Fruit fly (Drosophila melanogaster): ENCODE data around the gene Ada.

Gene Ada

DNA sequence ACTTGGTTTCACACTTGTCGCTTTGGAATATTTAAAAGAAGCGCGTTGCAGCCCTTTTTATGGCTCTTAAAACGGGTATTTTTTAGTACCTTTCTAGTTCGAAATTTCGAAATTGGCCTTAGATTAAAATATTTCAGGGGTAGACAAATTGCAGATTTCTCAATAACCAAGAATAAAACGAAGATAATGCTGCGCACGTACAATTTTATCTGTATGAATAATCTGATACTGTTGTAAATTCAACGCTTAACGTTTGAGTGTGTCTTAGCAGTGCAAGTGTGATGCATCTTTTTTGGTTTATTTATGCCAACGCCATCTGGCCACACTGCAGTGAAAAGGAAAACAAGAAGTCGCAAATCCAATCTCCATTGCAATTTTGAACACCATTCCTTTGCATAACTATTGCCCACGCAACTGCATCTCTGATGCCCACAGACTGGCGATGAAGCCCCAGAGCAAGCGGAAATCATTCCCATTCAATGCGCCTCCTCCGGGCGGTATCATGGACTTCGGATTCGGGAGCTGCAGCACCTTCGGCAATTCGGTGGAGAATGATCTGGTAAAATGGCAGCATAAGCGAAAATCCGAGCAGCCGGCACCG lies 14.4 kb upstream of the Ada start, which contains the start of gene Nmdmc (continued):
- no peak for TF ChIP-seq eyg (GFP tag; optimal IDR thresholded peaks at IDR 0.05)
- TF ChIP-seq CG4617 (GFP tag; optimal IDR thresholded peaks at IDR 0.05; ENCODE audit: borderline replicate concordance), result peak; percentile 66
- no peak for TF ChIP-seq CG42726 (GFP tag; IDR thresholded peaks at IDR 0.05; ENCODE audit: partially characterized antibody)
- no peak for TF ChIP-seq sima (GFP tag; optimal IDR thresholded peaks at IDR 0.05)
- peak; percentile 91 for TF ChIP-seq Dp (GFP tag; optimal IDR thresholded peaks at IDR 0.05)
- TF ChIP-seq CG2678 (tag; optimal IDR thresholded peaks at IDR 0.05), result no peak
- no peak for TF ChIP-seq CG17328 (GFP tag; IDR thresholded peaks at IDR 0.05)
- TF ChIP-seq CG1603 (tag; optimal IDR thresholded peaks at IDR 0.05), result peak; percentile 60
- no peak for TF ChIP-seq kah (GFP tag; optimal IDR thresholded peaks at IDR 0.05)
- TF ChIP-seq Fer2 (tag; optimal IDR thresholded peaks at IDR 0.05), result no peak
- no peak for TF ChIP-seq lab (GFP tag; optimal IDR thresholded peaks at IDR 0.05)
- TF ChIP-seq CG2875 (GFP tag; optimal IDR thresholded peaks at IDR 0.05), result no peak
- no peak for TF ChIP-seq CG5245 (GFP tag; optimal IDR thresholded peaks at IDR 0.05)
- no peak for TF ChIP-seq croc (GFP tag; conservative IDR thresholded peaks at IDR 0.05)
- no peak for TF ChIP-seq Hr78 (GFP tag; optimal IDR thresholded peaks at IDR 0.05)
- no peak for TF ChIP-seq CG6791 (GFP tag; IDR thresholded peaks at IDR 0.05; ENCODE audit: partially characterized antibody)
- no peak for TF ChIP-seq oc (tag; optimal IDR thresholded peaks at IDR 0.05)
- TF ChIP-seq Kr (GFP tag; optimal IDR thresholded peaks at IDR 0.05), result peak; percentile 1
- TF ChIP-seq Rfx (GFP tag; IDR thresholded peaks at IDR 0.05), result no peak
- no peak for TF ChIP-seq CG6765 (GFP tag; optimal IDR thresholded peaks at IDR 0.05)
- no peak for TF ChIP-seq CG4854 (GFP tag; optimal IDR thresholded peaks at IDR 0.05)
- no peak for TF ChIP-seq CG6683 (GFP tag; optimal IDR thresholded peaks at IDR 0.05)
- TF ChIP-seq disco-r (GFP tag; optimal IDR thresholded peaks at IDR 0.05), result no peak
- no peak for TF ChIP-seq crol (GFP tag; IDR thresholded peaks at IDR 0.05)
- no peak for TF ChIP-seq CG3407 (GFP tag; optimal IDR thresholded peaks at IDR 0.05)
- no peak for TF ChIP-seq mam (GFP tag; optimal IDR thresholded peaks at IDR 0.05)
- TF ChIP-seq CG2129 (GFP tag; IDR thresholded peaks at IDR 0.05; ENCODE audit: partially characterized antibody), result no peak
- no peak for TF ChIP-seq p53 (GFP tag; optimal IDR thresholded peaks at IDR 0.05)
- TF ChIP-seq bigmax (GFP tag; optimal IDR thresholded peaks at IDR 0.05), result no peak
- TF ChIP-seq CG1647 (GFP tag; optimal IDR thresholded peaks at IDR 0.05), result no peak
- no peak for TF ChIP-seq tio (GFP tag; optimal IDR thresholded peaks at IDR 0.05)
- no peak for TF ChIP-seq knrl (GFP tag; IDR thresholded peaks at IDR 0.05; ENCODE audit: partially characterized antibody)
- TF ChIP-seq HLH3B (GFP tag; IDR thresholded peaks at IDR 0.05), result no peak
- peak; percentile 57 for TF ChIP-seq CG2116 (GFP tag; optimal IDR thresholded peaks at IDR 0.05)
- peak; percentile 60 for TF ChIP-seq Lhr (GFP tag; optimal IDR thresholded peaks at IDR 0.05)
- no peak for TF ChIP-seq CG8478 (optimal IDR thresholded peaks at IDR 0.05)
- no peak for TF ChIP-seq CG17385 (GFP tag; optimal IDR thresholded peaks at IDR 0.05)
- TF ChIP-seq CG1024 (GFP tag; IDR thresholded peaks at IDR 0.05), result no peak
- peak; percentile 50 for TF ChIP-seq Blimp-1 (GFP tag; optimal IDR thresholded peaks at IDR 0.05)
- TF ChIP-seq CG31224 (GFP tag; IDR thresholded peaks at IDR 0.05), result no peak
- no peak for TF ChIP-seq CG12219 (GFP tag; optimal IDR thresholded peaks at IDR 0.05)
- TF ChIP-seq CG6689 (GFP tag; IDR thresholded peaks at IDR 0.05), result no peak
- no peak for TF ChIP-seq hbn (GFP tag; IDR thresholded peaks at IDR 0.05; ENCODE audit: partially characterized antibody)
- no peak for TF ChIP-seq Optix (GFP tag; IDR thresholded peaks at IDR 0.05)
- TF ChIP-seq CG2712 (tag; optimal IDR thresholded peaks at IDR 0.05), result peak; percentile 25
- no peak for TF ChIP-seq CG8944 (GFP tag; optimal IDR thresholded peaks at IDR 0.05)
- TF ChIP-seq CG31388 (GFP tag; optimal IDR thresholded peaks at IDR 0.05), result no peak
- TF ChIP-seq Myb (GFP tag; optimal IDR thresholded peaks at IDR 0.05), result peak; percentile 71
- TF ChIP-seq dmrt11E (tag; optimal IDR thresholded peaks at IDR 0.05), result no peak
- TF ChIP-seq CG6654 (GFP tag; optimal IDR thresholded peaks at IDR 0.05), result no peak
